Worm (Caenorhabditis elegans) whole organism, early embryonic: ENCODE results near the gene K02A2.1.

Experiments used
- B0310.2 ChIP-seq: sonication (generic microtip); optimal IDR thresholded peaks from 2 replicates; lab custom pipeline; 2016; ENCODE audit warnings: mild to moderate bottlenecking, missing genetic modification characterization, missing compliant biosample characterization
- F13C5.2 ChIP-seq: sonication (generic microtip); optimal IDR thresholded peaks from 2 replicates; lab custom pipeline; 2017; ENCODE audit warnings: mild to moderate bottlenecking, missing genetic modification characterization, inconsistent platforms, missing compliant biosample characterization
- aly-1 ChIP-seq: sonication (generic microtip); optimal IDR thresholded peaks from 2 replicates; lab custom pipeline; 2016; ENCODE audit warnings: missing genetic modification characterization, missing compliant biosample characterization
- ceh-36 ChIP-seq: sonication (generic microtip); optimal IDR thresholded peaks from 2 replicates; lab custom pipeline; 2016; ENCODE audit warnings: missing genetic modification characterization, inconsistent platforms, missing compliant biosample characterization
- ets-7 ChIP-seq: sonication (generic microtip); optimal IDR thresholded peaks from 2 replicates; lab custom pipeline; 2016; ENCODE audit warnings: missing genotype, missing genetic modification characterization, missing compliant biosample characterization
- flt-1 ChIP-seq: fragments of 200-800 bp; sonication (Bioruptor generic); IDR thresholded peaks from 2 replicates; pipeline ENCODE4 v1.3.6; 2022; ENCODE audit warnings: missing genetic modification characterization, missing compliant biosample characterization
- hmbx-1 ChIP-seq: sonication (generic microtip); optimal IDR thresholded peaks from 2 replicates; lab custom pipeline; 2016; ENCODE audit warnings: mild to moderate bottlenecking, missing genetic modification characterization, missing compliant biosample characterization
- hmg-4 ChIP-seq: fragments of 200-800 bp; sonication (Bioruptor generic); optimal IDR thresholded peaks from 2 replicates; lab custom pipeline; 2018; ENCODE audit warnings: mild to moderate bottlenecking, missing genetic modification characterization, missing compliant biosample characterization
- pes-1 ChIP-seq: fragments of 200-800 bp; sonication (Bioruptor generic); IDR thresholded peaks from 2 replicates; pipeline ENCODE4 v1.3.6; 2022; ENCODE audit warnings: missing genetic modification reagents, missing genetic modification characterization, missing compliant biosample characterization
- scrt-1 ChIP-seq: fragments of 200-800 bp; sonication (Bioruptor generic); IDR thresholded peaks from 2 replicates; pipeline ENCODE4 v1.3.6; 2022; ENCODE audit warnings: missing genetic modification characterization, missing compliant biosample characterization
- sea-1 ChIP-seq: fragments of 200-800 bp; sonication (Bioruptor generic); conservative IDR thresholded peaks from 2 replicates; pipeline ENCODE4 v1.3.6; 2022; ENCODE audit warnings: missing genetic modification characterization, missing compliant biosample characterization
- tbx-37 ChIP-seq: fragments of 200-800 bp; sonication (Bioruptor generic); conservative IDR thresholded peaks from 2 replicates; pipeline ENCODE4 v1.3.6; 2022; ENCODE audit warnings: missing genetic modification reagents, missing genetic modification characterization, missing compliant biosample characterization
- tra-4 ChIP-seq: sonication (generic microtip); optimal IDR thresholded peaks from 2 replicates; lab custom pipeline; 2017; ENCODE audit warnings: missing genetic modification characterization, missing compliant biosample characterization

K02A2.1 gene

ce11 chrII:7478487-7479234 is 43.6 kb downstream of the K02A2.1 start, which contains the start of the genes aka-1 and ubc-6:
TSS of gene aka-1 (minus strand) at chrII:7478537.
TSS of gene ubc-6 (plus strand) at chrII:7479187.
- TF ChIP-seq ets-7 (tag; lab: Kevin White, UChicago) (peak; percentile 34), F13C5.2 (tag; lab: Kevin White, UChicago) (peak; percentile 25), ceh-36 (tag; lab: Kevin White, UChicago) (peak; percentile 17), hmbx-1 (tag; lab: Kevin White, UChicago) (no peak), sea-1 (GFP tag; lab: Robert Waterston, UW) (peak; percentile 81), pes-1 (peak; percentile 62; the same call in 1 of the 2 replicates), scrt-1 (peak; percentile 29; the same call in 1 of the 2 replicates), tbx-37 (GFP tag; lab: Robert Waterston, UW) (peak; percentile 44; the same call in 1 of the 2 replicates), flt-1 (GFP tag; lab: Robert Waterston, UW) (no peak), hmg-4 (GFP tag; lab: Kevin White, UChicago) (no peak)

DNA sequence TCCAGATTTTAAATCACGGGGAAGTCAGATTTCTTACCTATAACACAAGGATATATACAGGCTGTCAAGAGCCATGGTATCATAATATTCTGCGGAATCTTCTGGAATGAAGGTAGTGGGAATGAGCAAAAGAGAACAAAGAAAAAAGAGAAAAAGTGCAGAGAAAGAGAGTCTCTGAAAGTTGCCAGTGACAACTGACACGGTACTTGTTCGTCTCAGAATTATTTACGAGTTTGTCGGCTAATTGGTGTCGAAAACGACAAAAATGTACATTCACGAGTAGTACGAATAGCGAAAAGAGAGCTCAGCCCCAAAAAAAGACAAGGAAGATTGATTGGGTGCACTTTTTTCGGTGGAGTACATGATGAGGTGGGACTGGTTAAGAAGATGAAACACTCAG is 48.0 kb downstream of the K02A2.1 start, which contains the start of gene cah-2:
Gene cah-2 (minus strand): TSS at position 101 of the 400 bp plus-strand sequence.
- TF ChIP-seq ceh-36 (tag; lab: Kevin White, UChicago) (no peak), aly-1 (tag; lab: Kevin White, UChicago) (no peak), B0310.2 (tag; lab: Kevin White, UChicago) (no peak), hmbx-1 (tag; lab: Kevin White, UChicago) (no peak), scrt-1 (no peak), pes-1 (no peak), sea-1 (GFP tag; lab: Robert Waterston, UW) (no peak), tra-4 (no peak), F13C5.2 (tag; lab: Kevin White, UChicago) (no peak), hmg-4 (GFP tag; lab: Kevin White, UChicago) (no peak)
